Worm (Caenorhabditis elegans): Measurements from ENCODE around the gene oac-53.

ce11 chrV:16628991-16629390, 1.2 kb upstream of the oac-53 start, which contains the start of gene W06G6.2:
- TF ChIP-seq elt-1 (tag; optimal IDR thresholded peaks at IDR 0.05): no peak
- no peak for TF ChIP-seq blmp-1 (tag; optimal IDR thresholded peaks at IDR 0.05; ENCODE audit: insufficient read depth)
- no peak for TF ChIP-seq nhr-11 (tag; optimal IDR thresholded peaks at IDR 0.05)
- no peak for TF ChIP-seq nhr-6 (tag; optimal IDR thresholded peaks at IDR 0.05)
- no peak for TF ChIP-seq egl-27 (tag; optimal IDR thresholded peaks at IDR 0.05)
- no peak for TF ChIP-seq gmeb-1 (tag; optimal IDR thresholded peaks at IDR 0.05)
- TF ChIP-seq nhr-12 (tag; optimal IDR thresholded peaks at IDR 0.05): no peak
- no peak for TF ChIP-seq lin-39 (tag; optimal IDR thresholded peaks at IDR 0.05)
- TF ChIP-seq lin-11 (tag; optimal IDR thresholded peaks at IDR 0.05): no peak
- TF ChIP-seq skn-1 (tag; optimal IDR thresholded peaks at IDR 0.05): no peak

All from whole organism, L2 larva.